Worm (Caenorhabditis elegans) whole organism, L3 larva: ENCODE measurements around the gene T09A5.14.

ENCODE experiments used
- ama-1 ChIP-seq: fragments of 150-350 bp; optimal IDR thresholded peaks from 2 replicates; lab custom pipeline; 2018
- elt-3 ChIP-seq, 3 experiments: fragments of 150-350 bp in 1 of 3; sonication (generic microtip) in 2 of 3; optimal IDR thresholded peaks; 2 replicates in 2 of 3; 4 replicates in 1 of 3; lab custom pipeline; 2014 to 2017; ENCODE audit warnings: missing biosample characterization in 3 of 3, missing genetic modification characterization in 3 of 3
- fos-1 ChIP-seq: fragments of 150-350 bp; optimal IDR thresholded peaks from 2 replicates; lab custom pipeline; 2014; ENCODE audit warnings: missing biosample characterization, missing genetic modification characterization
- nfya-1 ChIP-seq: sonication (generic microtip); optimal IDR thresholded peaks from 2 replicates; lab custom pipeline; 2017; ENCODE audit warnings: missing genetic modification characterization, mild to moderate bottlenecking, missing compliant biosample characterization, antibody characterized with exemption, moderate library complexity; ENCODE audit not compliant: insufficient read depth
- nhr-237 ChIP-seq: fragments of 150-350 bp; optimal IDR thresholded peaks from 2 replicates; lab custom pipeline; 2014; ENCODE audit warnings: missing biosample characterization, missing genetic modification characterization
- nhr-28 ChIP-seq: fragments of 150-350 bp; optimal IDR thresholded peaks from 2 replicates; lab custom pipeline; 2014; ENCODE audit warnings: missing biosample characterization, missing genetic modification characterization
- nhr-43 ChIP-seq: sonication (generic microtip); optimal IDR thresholded peaks from 2 replicates; lab custom pipeline; 2016; ENCODE audit warnings: mild to moderate bottlenecking, missing genetic modification characterization, missing compliant biosample characterization; ENCODE audit not compliant: poor library complexity, severe bottlenecking
- skn-1 ChIP-seq: fragments of 150-350 bp; optimal IDR thresholded peaks from 2 replicates; lab custom pipeline; 2014; ENCODE audit warnings: missing biosample characterization, missing genetic modification characterization
- snpc-4 ChIP-seq: fragments of 150-350 bp; optimal IDR thresholded peaks from 2 replicates; lab custom pipeline; 2014; ENCODE audit warnings: missing biosample characterization, missing genetic modification characterization
- tbx-2 ChIP-seq: sonication (generic microtip); optimal IDR thresholded peaks from 2 replicates; lab custom pipeline; 2016; ENCODE audit warnings: mild to moderate bottlenecking, missing genetic modification characterization, missing compliant biosample characterization
- zag-1 ChIP-seq: fragments of 150-350 bp; optimal IDR thresholded peaks from 2 replicates; lab custom pipeline; 2014; ENCODE audit warnings: missing biosample characterization, missing genetic modification characterization
- ztf-11 ChIP-seq: fragments of 150-350 bp; optimal IDR thresholded peaks from 2 replicates; lab custom pipeline; 2014; ENCODE audit warnings: missing biosample characterization, missing genetic modification characterization

DNA sequence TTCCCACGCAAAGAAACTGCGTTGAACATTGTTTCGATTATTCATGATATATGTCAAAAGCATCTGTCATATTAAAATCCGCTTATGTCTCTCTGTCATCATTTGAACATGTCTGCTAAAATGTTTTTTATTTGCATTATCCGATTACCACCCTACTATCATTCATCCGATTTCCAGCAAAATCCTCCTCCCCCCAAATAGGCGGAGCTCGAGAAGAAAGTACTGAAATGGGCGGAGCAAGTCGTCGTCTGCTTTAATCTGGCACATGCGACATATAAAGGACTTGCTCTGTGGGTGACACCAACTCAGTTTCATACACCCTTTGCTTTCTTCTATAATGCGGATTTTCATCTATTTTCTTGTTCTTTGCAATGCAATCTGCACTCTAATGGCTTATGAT lies at the start of gene T09A5.14:
- TF ChIP-seq elt-3 (tag; optimal IDR thresholded peaks at IDR 0.05; lab: Kevin White, UChicago) (no peak), nfya-1 (tag; lab: Kevin White, UChicago) (no peak), zag-1 (tag; lab: Kevin White, UChicago) (no peak), ztf-11 (tag; lab: Kevin White, UChicago) (no peak), ama-1 (no peak), nhr-237 (tag; lab: Kevin White, UChicago) (no peak), nhr-28 (tag; lab: Kevin White, UChicago) (no peak), nhr-43 (no peak), snpc-4 (tag; lab: Kevin White, UChicago) (no peak), tbx-2 (tag; lab: Kevin White, UChicago) (no peak), fos-1 (no peak), skn-1 (tag; lab: Kevin White, UChicago) (no peak)
